Fruit fly (Drosophila melanogaster): Measurements from ENCODE around the gene Spn77Ba.

DNA sequence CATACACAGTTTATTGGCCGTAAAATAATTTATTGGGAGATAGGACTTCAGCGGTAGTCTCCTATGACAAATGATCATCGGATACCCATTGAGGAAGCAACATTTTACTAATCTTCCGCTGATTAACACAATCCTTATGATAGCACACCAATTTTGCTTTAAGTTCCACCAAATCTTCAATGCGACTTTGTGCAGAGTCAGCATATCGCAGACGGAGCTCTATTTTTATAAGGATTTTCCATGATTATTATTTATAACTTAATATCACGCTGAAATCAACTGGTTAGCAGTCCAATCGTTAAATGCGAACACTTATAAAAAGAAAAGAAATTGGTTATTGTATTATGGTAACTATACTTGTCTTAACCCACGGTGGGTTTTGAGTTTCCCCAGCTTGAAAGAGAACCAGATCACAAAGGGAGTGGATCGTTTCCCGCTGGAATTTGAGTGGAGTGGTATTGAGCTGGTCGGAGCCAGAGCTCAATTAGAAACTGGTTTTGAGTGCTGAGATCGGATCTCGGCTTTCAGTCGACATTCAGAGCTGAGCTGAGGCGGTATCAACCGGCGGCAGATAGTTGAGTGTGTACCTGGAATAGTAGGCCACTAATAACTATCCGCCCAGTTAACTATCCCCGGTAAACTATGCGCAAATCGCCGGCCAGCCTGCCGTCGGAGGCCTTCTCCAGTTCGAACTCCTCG lies 49.8 kb downstream of the Spn77Ba start, which contains the start of the genes Toll-9 and in:
- TF ChIP-seq vri (GFP tag; optimal IDR thresholded peaks at IDR 0.05) (no peak), CG8319 (GFP tag; optimal IDR thresholded peaks at IDR 0.05) (no peak), Gug (GFP tag; IDR thresholded peaks at IDR 0.05) (no peak), fd59A (GFP tag; optimal IDR thresholded peaks at IDR 0.05) (no peak), CG10631 (GFP tag; optimal IDR thresholded peaks at IDR 0.05) (no peak), topi (GFP tag; optimal IDR thresholded peaks at IDR 0.05) (no peak), dsx (GFP tag; optimal IDR thresholded peaks at IDR 0.05; ENCODE audit: poor library complexity, severe bottlenecking) (no peak), CG9139 (GFP tag; optimal IDR thresholded peaks at IDR 0.05) (no peak), CG8632 (GFP tag; optimal IDR thresholded peaks at IDR 0.05) (no peak)

All from whole organism, prepupa.